Fruit fly (Drosophila melanogaster): ENCODE results near the gene CG7950.

Gene CG7950

DNA sequence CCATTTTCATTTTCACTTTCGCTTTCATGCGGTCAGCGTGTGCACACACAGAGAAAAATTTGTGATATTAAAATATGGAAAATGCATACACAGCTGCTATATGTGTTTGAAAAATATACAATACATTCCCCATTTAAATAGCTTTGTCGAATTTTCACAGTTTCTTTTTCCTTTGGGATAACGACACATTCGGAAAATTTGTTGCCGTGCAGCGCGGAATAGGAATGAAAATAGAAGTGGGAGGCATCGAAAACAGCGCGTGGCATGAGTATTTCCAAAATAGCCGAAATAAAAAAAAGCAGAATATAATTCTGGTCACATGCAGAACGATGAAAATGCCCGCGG is 36.0 kb downstream of the CG7950 start (continued):
- TF ChIP-seq hb (GFP tag; IDR thresholded peaks at IDR 0.05; ENCODE audit: partially characterized antibody) (no peak), CG14441 (GFP tag; IDR thresholded peaks at IDR 0.05) (peak; percentile 85), chm (GFP tag; IDR thresholded peaks at IDR 0.05) (peak; percentile 87), gcm2 (GFP tag; optimal IDR thresholded peaks at IDR 0.05) (peak; percentile 60), gcm (GFP tag; optimal IDR thresholded peaks at IDR 0.05) (peak; percentile 61), HLHmδ (GFP tag; optimal IDR thresholded peaks at IDR 0.05) (no peak), CG30431 (GFP tag; optimal IDR thresholded peaks at IDR 0.05) (peak; percentile 71), Dll (GFP tag; IDR thresholded peaks at IDR 0.05; ENCODE audit: partially characterized antibody) (no peak), nau (GFP tag; optimal IDR thresholded peaks at IDR 0.05) (peak; percentile 87), CG17328 (GFP tag; IDR thresholded peaks at IDR 0.05) (peak; percentile 83), Trl (optimal IDR thresholded peaks at IDR 0.05) (no peak), Trl (GFP tag; optimal IDR thresholded peaks at IDR 0.05) (peak; percentile 86), p53 (GFP tag; optimal IDR thresholded peaks at IDR 0.05) (peak; percentile 26), Scr (GFP tag; IDR thresholded peaks at IDR 0.05; ENCODE audit: partially characterized antibody) (no peak), chif (GFP tag; optimal IDR thresholded peaks at IDR 0.05) (peak; percentile 80 to 86), CG1529 (GFP tag; optimal IDR thresholded peaks at IDR 0.05) (peak; percentile 68), D19B (GFP tag; optimal IDR thresholded peaks at IDR 0.05) (peak; percentile 21), ftz-f1 (GFP tag; optimal IDR thresholded peaks at IDR 0.05) (peak; percentile 37), Jarid2 (GFP tag; optimal IDR thresholded peaks at IDR 0.05) (peak; percentile 42), CG6854 (GFP tag; optimal IDR thresholded peaks at IDR 0.05) (peak; percentile 69), CG31224 (GFP tag; IDR thresholded peaks at IDR 0.05) (peak; percentile 72), CG17568 (GFP tag; optimal IDR thresholded peaks at IDR 0.05) (peak; percentile 77), jigr1 (GFP tag; IDR thresholded peaks at IDR 0.05) (peak; percentile 55; the same call in 2 of the 3 replicates), NC2α (GFP tag; optimal IDR thresholded peaks at IDR 0.05) (peak; percentile 55), CG8944 (GFP tag; optimal IDR thresholded peaks at IDR 0.05) (peak; percentile 81), pho (GFP tag; optimal IDR thresholded peaks at IDR 0.05) (peak; percentile 86), ab (GFP tag; optimal IDR thresholded peaks at IDR 0.05) (peak; percentile 33), Chrac-16 (GFP tag; optimal IDR thresholded peaks at IDR 0.05) (peak; percentile 81), chinmo (GFP tag; IDR thresholded peaks at IDR 0.05; ENCODE audit: partially characterized antibody) (0 out of 4 replicates have a peak, but pooled peaks have one; percentile 47), CG1647 (GFP tag; optimal IDR thresholded peaks at IDR 0.05) (peak; percentile 85), CG31365 (tag; optimal IDR thresholded peaks at IDR 0.05) (peak; percentile 51), CG16813 (GFP tag; IDR thresholded peaks at IDR 0.05; ENCODE audit: partially characterized antibody) (no peak), Ada2b (GFP tag; IDR thresholded peaks at IDR 0.05) (peak; percentile 85), CG33557 (GFP tag; optimal IDR thresholded peaks at IDR 0.05) (peak; percentile 38), Pdp1 (GFP tag; optimal IDR thresholded peaks at IDR 0.05) (peak; percentile 83 to 84), Tbp (GFP tag; optimal IDR thresholded peaks at IDR 0.05) (no peak), CG7839 (tag; optimal IDR thresholded peaks at IDR 0.05) (peak; percentile 89), CG11696 (GFP tag; IDR thresholded peaks at IDR 0.05) (peak; percentile 51), CG14667 (GFP tag; IDR thresholded peaks at IDR 0.05) (peak; percentile 62), kah (GFP tag; optimal IDR thresholded peaks at IDR 0.05) (peak; percentile 54), nerfin-1 (tag; optimal IDR thresholded peaks at IDR 0.05) (peak; percentile 75), pb (GFP tag; optimal IDR thresholded peaks at IDR 0.05) (peak; percentile 86), CG10267 (tag; optimal IDR thresholded peaks at IDR 0.05) (peak; percentile 78), Bteb2 (GFP tag; optimal IDR thresholded peaks at IDR 0.05) (peak; percentile 77), CG4820 (GFP tag; optimal IDR thresholded peaks at IDR 0.05) (peak; percentile 71), fu2 (GFP tag; optimal IDR thresholded peaks at IDR 0.05) (peak; percentile 80), Aef1 (GFP tag; IDR thresholded peaks at IDR 0.05) (peak; percentile 75), Adf1 (GFP tag; IDR thresholded peaks at IDR 0.05) (peak; percentile 67), CHES-1-like (GFP tag; optimal IDR thresholded peaks at IDR 0.05) (peak; percentile 89), CG7745 (tag; optimal IDR thresholded peaks at IDR 0.05) (no peak), dm (GFP tag; optimal IDR thresholded peaks at IDR 0.05) (peak; percentile 79)
